Worm (Caenorhabditis elegans): ENCODE data around the gene T18D3.5.

DNA sequence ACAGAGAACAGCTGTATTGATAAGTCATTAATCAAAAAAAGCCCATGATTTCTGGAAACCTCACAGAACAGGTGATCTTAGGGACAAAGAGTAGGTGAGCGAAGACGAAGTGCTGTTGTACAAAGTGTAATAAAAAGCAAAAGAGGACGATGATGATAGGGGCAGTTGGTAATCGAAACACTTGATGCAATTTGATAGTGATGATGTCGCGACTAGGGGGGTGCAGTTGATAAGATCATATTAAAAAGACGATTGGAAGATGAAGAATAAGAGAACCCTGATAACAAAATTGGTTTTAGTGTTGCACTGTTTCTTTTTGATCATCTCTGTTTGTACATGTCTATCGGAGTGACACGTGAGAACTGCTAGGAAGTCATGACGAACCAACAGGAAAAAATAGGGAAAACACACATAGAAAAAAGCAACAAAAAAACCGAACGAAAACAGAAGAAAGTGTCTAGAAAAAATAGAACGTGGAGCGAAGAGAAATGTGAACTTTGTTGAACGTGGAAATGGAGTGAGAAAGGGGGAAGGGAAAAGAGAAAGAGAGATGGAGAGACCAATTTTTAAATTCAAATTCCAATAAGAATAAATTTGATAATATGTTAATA, 45.8 kb downstream of the T18D3.5 start:
- no peak for TF ChIP-seq nfya-1 (tag; optimal IDR thresholded peaks at IDR 0.05)
- TF ChIP-seq pros-1 (tag; optimal IDR thresholded peaks at IDR 0.05): no peak
- no peak for TF ChIP-seq nhr-232 (tag; optimal IDR thresholded peaks at IDR 0.05)
- no peak for TF ChIP-seq lin-11 (tag; optimal IDR thresholded peaks at IDR 0.05)
- no peak for TF ChIP-seq fkh-10 (GFP tag; optimal IDR thresholded peaks at IDR 0.05)
- TF ChIP-seq ceh-31 (tag; optimal IDR thresholded peaks at IDR 0.05): no peak
